Fruit fly (Drosophila melanogaster) whole organism, pupa: ENCODE measurements around the gene CG33703.

Experiments
- CG12605 ChIP-seq: fragments of 200-800 bp; sonication (Bioruptor generic); IDR thresholded peaks from 2 replicates; pipeline ENCODE4 v1.3.6; 2022; ENCODE audit warnings: missing biosample characterization, missing genetic modification characterization
- CG15710 ChIP-seq: fragments of 200-800 bp; sonication (Bioruptor generic); optimal IDR thresholded peaks from 2 replicates; lab custom pipeline; 2018; ENCODE audit warnings: missing biosample characterization, mild to moderate bottlenecking, missing genetic modification characterization, moderate library complexity
- CG17806 ChIP-seq: fragments of 200-800 bp; sonication (Bioruptor generic); optimal IDR thresholded peaks from 2 replicates; lab custom pipeline; 2018; ENCODE audit warnings: missing biosample characterization, mild to moderate bottlenecking, missing genetic modification characterization, moderate library complexity
- CG32121 ChIP-seq: fragments of 200-800 bp; sonication (Bioruptor generic); IDR thresholded peaks from 2 replicates; pipeline ENCODE4 v1.3.6; 2022; ENCODE audit warnings: missing biosample characterization, missing genetic modification characterization
- CG34367 ChIP-seq: fragments of 200-800 bp; sonication (Bioruptor generic); optimal IDR thresholded peaks from 2 replicates; lab custom pipeline; 2018; ENCODE audit warnings: missing biosample characterization, mild to moderate bottlenecking, missing genetic modification characterization
- CG8159 ChIP-seq: fragments of 200-800 bp; sonication (Bioruptor generic); optimal IDR thresholded peaks from 3 replicates; lab custom pipeline; 2018; ENCODE audit warnings: missing biosample characterization, mild to moderate bottlenecking, missing genetic modification characterization, moderate library complexity
- CG9948 ChIP-seq: fragments of 200-800 bp; sonication (Bioruptor generic); optimal IDR thresholded peaks from 2 replicates; lab custom pipeline; 2018; ENCODE audit warnings: missing biosample characterization, mild to moderate bottlenecking, missing genetic modification characterization, moderate library complexity
- EcR ChIP-seq: fragments of 200-800 bp; sonication (Bioruptor generic); optimal IDR thresholded peaks from 3 replicates; lab custom pipeline; 2019; ENCODE audit warnings: missing biosample characterization, missing genetic modification characterization, mild to moderate bottlenecking, moderate library complexity, missing genetic modification reagents
- Pif1A ChIP-seq: fragments of 200-800 bp; sonication (Bioruptor generic); optimal IDR thresholded peaks from 3 replicates; lab custom pipeline; 2016; ENCODE audit warnings: missing biosample characterization, missing genetic modification characterization
- Pif1B ChIP-seq: fragments of 200-800 bp; sonication (Bioruptor generic); optimal IDR thresholded peaks from 3 replicates; lab custom pipeline; 2016; ENCODE audit warnings: missing biosample characterization, missing genetic modification characterization
- Snoo ChIP-seq: fragments of 200-800 bp; sonication (Bioruptor generic); optimal IDR thresholded peaks from 3 replicates; lab custom pipeline; 2017; ENCODE audit warnings: missing biosample characterization, mild to moderate bottlenecking, missing genetic modification characterization, inconsistent platforms
- fd96Ca ChIP-seq: fragments of 200-800 bp; sonication (Bioruptor generic); IDR thresholded peaks from 3 replicates; pipeline ENCODE4 v1.3.6; 2022; ENCODE audit warnings: missing biosample characterization, missing genetic modification characterization

DNA sequence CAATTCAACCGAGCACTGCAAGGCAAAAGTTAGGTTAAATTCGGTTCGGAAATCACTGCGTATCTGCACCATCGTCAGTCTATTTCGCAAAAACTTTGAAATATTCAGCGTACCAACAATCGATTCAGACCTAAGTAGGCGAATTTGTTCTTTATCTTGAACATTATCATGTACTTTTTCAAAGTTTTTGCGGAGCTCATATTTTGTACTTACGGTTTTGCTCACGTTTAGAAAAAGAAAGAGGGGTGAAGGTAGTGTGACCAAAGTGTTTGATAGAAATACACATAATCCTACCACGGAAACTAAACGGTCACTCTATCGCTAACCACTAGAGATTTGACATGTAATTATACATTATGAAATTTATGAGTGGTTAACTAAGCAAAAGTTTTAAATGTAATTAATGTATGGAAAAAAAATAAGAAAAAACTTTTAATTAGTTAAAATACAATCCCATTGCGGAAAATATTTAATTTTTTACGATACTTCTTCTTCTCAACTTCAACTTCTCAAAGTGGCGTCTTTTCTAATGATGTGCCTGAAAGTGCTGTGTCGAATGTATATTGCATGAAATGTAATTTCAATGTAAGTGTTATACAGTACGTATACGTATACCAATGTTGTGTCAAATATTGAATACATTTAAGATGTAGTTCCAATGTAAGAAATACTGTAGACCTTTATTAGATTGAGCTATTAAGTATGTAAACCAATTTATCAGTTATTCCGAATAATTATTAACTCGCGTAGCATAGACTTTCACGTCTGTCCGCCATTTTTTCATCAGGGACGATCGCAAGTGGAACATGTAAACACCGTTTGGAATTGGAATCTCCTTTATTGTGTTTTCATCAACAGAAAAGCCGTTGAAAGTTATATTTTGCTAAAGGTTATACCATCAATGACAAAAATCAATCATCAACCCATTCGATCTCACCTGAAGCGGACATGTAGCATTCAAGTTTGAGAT is 888 bp downstream of the CG33703 start, which contains the start of gene RpS9:
- TF ChIP-seq CG15710 (tag; lab: Kevin White, UChicago): peak; percentile 28
- TF ChIP-seq Pif1A (GFP tag; lab: Kevin White, UChicago): peak; percentile 18
- peak; percentile 10 for TF ChIP-seq CG17806 (tag; lab: Kevin White, UChicago)
- no peak for TF ChIP-seq CG32121 (GFP tag; lab: Robert Waterston, UW)
- TF ChIP-seq CG9948 (tag; lab: Kevin White, UChicago): no peak
- no peak for TF ChIP-seq Pif1B
- TF ChIP-seq Snoo: no peak
- TF ChIP-seq EcR (GFP tag; lab: Kevin White, UChicago): no peak
- no peak for TF ChIP-seq CG12605
- TF ChIP-seq CG34367: no peak
- TF ChIP-seq CG8159: peak; percentile 28
- no peak for TF ChIP-seq fd96Ca (GFP tag; lab: Robert Waterston, UW)
